Worm (Caenorhabditis elegans) whole organism, late embryonic: ENCODE results near the gene pqn-13.

Experiments used
- ama-1 ChIP-seq: fragments of 150-350 bp; optimal IDR thresholded peaks from 2 replicates; lab custom pipeline; 2014
- ceh-9 ChIP-seq: sonication (generic microtip); optimal IDR thresholded peaks from 2 replicates; lab custom pipeline; 2016; ENCODE audit warnings: mild to moderate bottlenecking, missing genetic modification characterization, inconsistent platforms, missing compliant biosample characterization
- hlh-30 ChIP-seq: sonication (generic microtip); optimal IDR thresholded peaks from 2 replicates; lab custom pipeline; 2017; ENCODE audit warnings: antibody characterized with exemption, missing genetic modification characterization, missing compliant biosample characterization; ENCODE audit not compliant: insufficient read depth
- nhr-11 ChIP-seq: fragments of 150-350 bp; optimal IDR thresholded peaks from 2 replicates; lab custom pipeline; 2014; ENCODE audit warnings: missing biosample characterization, missing genetic modification characterization
- rnt-1 ChIP-seq: sonication (generic microtip); optimal IDR thresholded peaks from 2 replicates; lab custom pipeline; 2016; ENCODE audit warnings: missing genetic modification characterization, missing compliant biosample characterization
- tbx-7 ChIP-seq: sonication (generic microtip); optimal IDR thresholded peaks from 2 replicates; lab custom pipeline; 2016; ENCODE audit warnings: missing genotype, missing genetic modification characterization, missing compliant biosample characterization
- unc-3 ChIP-seq, 2 experiments: fragments of 200-800 bp in 1 of 2; sonication (Bioruptor generic) in 1 of 2; sonication (generic microtip) in 1 of 2; conservative IDR thresholded peaks in 1 of 2; optimal IDR thresholded peaks in 1 of 2; 2 replicates each; pipeline versions ENCODE4 v1.3.6 to Lab custom; 2016 to 2022; ENCODE audit warnings: missing compliant biosample characterization in 2 of 2, missing genetic modification characterization in 2 of 2, missing genetic modification reagents in 1 of 2
- unc-55 ChIP-seq: sonication (generic microtip); optimal IDR thresholded peaks from 2 replicates; lab custom pipeline; 2017; ENCODE audit warnings: missing biosample characterization, missing genetic modification reagents, missing genetic modification characterization
- zip-5 ChIP-seq: sonication (generic microtip); optimal IDR thresholded peaks from 2 replicates; lab custom pipeline; 2016; ENCODE audit warnings: missing genetic modification characterization, missing compliant biosample characterization

- TF ChIP-seq unc-55 (no peak), zip-5 (tag; lab: Kevin White, UChicago) (no peak), unc-3 (GFP tag; conservative IDR thresholded peaks at IDR 0.05; lab: Robert Waterston, UW) (no peak), unc-3 (tag; optimal IDR thresholded peaks at IDR 0.05; lab: Kevin White, UChicago) (no peak), ama-1 (lab: Kevin White, UChicago) (no peak), ceh-9 (tag; lab: Kevin White, UChicago) (no peak), nhr-11 (tag; lab: Kevin White, UChicago) (no peak), hlh-30 (tag; lab: Kevin White, UChicago) (no peak), tbx-7 (tag; lab: Kevin White, UChicago) (no peak), rnt-1 (tag; lab: Kevin White, UChicago) (no peak)
These were observed 9.7 kb downstream of the pqn-13 start, which contains the start of gene C14C11.7 for ce11 chrV:5666036-5666729.
